Worm (Caenorhabditis elegans) whole organism, L4 larva: Measurements from ENCODE around the gene F08F8.11.
A peak's percentile ranks its signal among the peaks of the same experiment; 100 is the strongest.

ENCODE experiments used
- D1046.2 ChIP-seq: fragments of 200-800 bp; sonication (Bioruptor generic); IDR thresholded peaks from 2 replicates; pipeline ENCODE4 v1.3.6; 2022; ENCODE audit warnings: missing genetic modification characterization, missing compliant biosample characterization
- F10B5.3 ChIP-seq: sonication (generic microtip); optimal IDR thresholded peaks from 2 replicates; lab custom pipeline; 2016; ENCODE audit warnings: mild to moderate bottlenecking, missing genetic modification characterization, missing compliant biosample characterization
- F37D6.2 ChIP-seq: sonication (generic microtip); optimal IDR thresholded peaks from 2 replicates; lab custom pipeline; 2016; ENCODE audit warnings: mild to moderate bottlenecking, missing genetic modification characterization, missing compliant biosample characterization
- F44E2.7 ChIP-seq: fragments of 200-800 bp; sonication (Bioruptor generic); IDR thresholded peaks from 2 replicates; pipeline ENCODE4 v2.1.2; 2022; ENCODE audit warnings: missing genetic modification characterization, missing compliant biosample characterization
- Y5F2A.4 ChIP-seq: fragments of 200-800 bp; sonication (Bioruptor generic); optimal IDR thresholded peaks from 2 replicates; lab custom pipeline; 2018; ENCODE audit warnings: mild to moderate bottlenecking, missing genetic modification characterization, missing compliant biosample characterization
- ZK337.2 ChIP-seq: fragments of 200-800 bp; sonication (Bioruptor generic); IDR thresholded peaks from 2 replicates; pipeline ENCODE4 v1.3.6; 2022; ENCODE audit warnings: missing genetic modification reagents, missing genetic modification characterization, missing compliant biosample characterization
- ZK546.5 ChIP-seq, 2 experiments: sonication (generic microtip); optimal IDR thresholded peaks; 2 replicates each; lab custom pipeline; 2017; ENCODE audit warnings: missing biosample characterization in 2 of 2, missing genetic modification characterization in 2 of 2
- aha-1 ChIP-seq: fragments of 150-350 bp; peaks from one replicate; lab custom pipeline; 2014; ENCODE audit warnings: missing biosample characterization, missing genetic modification characterization
- ama-1 ChIP-seq: fragments of 150-350 bp; optimal IDR thresholded peaks from 2 replicates; lab custom pipeline; 2014; ENCODE audit warnings: inconsistent platforms, mixed read lengths
- ceh-20 ChIP-seq: fragments of 200-800 bp; sonication (Bioruptor generic); IDR thresholded peaks from 2 replicates; pipeline ENCODE4 v1.3.6; 2022; ENCODE audit warnings: missing genetic modification reagents, missing genetic modification characterization, missing compliant biosample characterization
- ceh-28 ChIP-seq: fragments of 150-350 bp; optimal IDR thresholded peaks from 2 replicates; lab custom pipeline; 2014; ENCODE audit warnings: missing biosample characterization, missing genetic modification reagents, missing genetic modification characterization
- ceh-44 ChIP-seq: fragments of 200-800 bp; sonication (Bioruptor generic); IDR thresholded peaks from 2 replicates; pipeline ENCODE4 v1.3.6; 2022; ENCODE audit warnings: missing genetic modification reagents, missing genetic modification characterization, missing compliant biosample characterization
- ctbp-1 ChIP-seq: fragments of 200-800 bp; sonication (Bioruptor generic); IDR thresholded peaks from 2 replicates; pipeline ENCODE4 v1.3.6; 2022; ENCODE audit warnings: missing genetic modification reagents, missing genetic modification characterization, missing compliant biosample characterization
- daf-16 ChIP-seq, 3 experiments: sonication (generic microtip); optimal IDR thresholded peaks; 2 replicates each; lab custom pipeline; 2016 to 2017; ENCODE audit warnings: missing genetic modification characterization in 3 of 3, missing genetic modification reagents in 3 of 3, mild to moderate bottlenecking in 2 of 3, missing compliant biosample characterization in 2 of 3, missing biosample characterization in 1 of 3, moderate library complexity in 1 of 3
- dmd-6 ChIP-seq: fragments of 200-800 bp; sonication (Bioruptor generic); IDR thresholded peaks from 2 replicates; pipeline ENCODE4 v1.3.6; 2022; ENCODE audit warnings: missing genetic modification reagents, missing genetic modification characterization, missing compliant biosample characterization
- dmd-9 ChIP-seq: fragments of 200-800 bp; sonication (Bioruptor generic); IDR thresholded peaks from 2 replicates; pipeline ENCODE4 v1.3.6; 2022; ENCODE audit warnings: missing genetic modification reagents, missing genetic modification characterization, missing compliant biosample characterization
- dpl-1 ChIP-seq: fragments of 150-350 bp; optimal IDR thresholded peaks from 2 replicates; lab custom pipeline; 2014; ENCODE audit warnings: missing biosample characterization, missing genetic modification reagents, missing genetic modification characterization
- egl-27 ChIP-seq: sonication (generic microtip); optimal IDR thresholded peaks from 3 replicates; lab custom pipeline; 2017; ENCODE audit warnings: missing biosample characterization, missing genetic modification reagents, missing genetic modification characterization
- hlh-11 ChIP-seq: fragments of 200-800 bp; sonication (Bioruptor generic); optimal IDR thresholded peaks from 2 replicates; lab custom pipeline; 2018; ENCODE audit warnings: mild to moderate bottlenecking, missing genetic modification characterization, missing compliant biosample characterization
- lin-1 ChIP-seq: fragments of 200-800 bp; sonication (Bioruptor generic); IDR thresholded peaks from 2 replicates; pipeline ENCODE4 v1.3.6; 2022; ENCODE audit warnings: missing genetic modification reagents, missing genetic modification characterization, missing compliant biosample characterization
- lin-29 ChIP-seq: fragments of 200-800 bp; sonication (Bioruptor generic); IDR thresholded peaks from 2 replicates; pipeline ENCODE4 v1.3.6; 2022; ENCODE audit warnings: missing genetic modification reagents, missing genetic modification characterization, missing compliant biosample characterization
- lin-38 ChIP-seq: fragments of 200-800 bp; sonication (Bioruptor generic); IDR thresholded peaks from 2 replicates; pipeline ENCODE4 v1.3.6; 2022; ENCODE audit warnings: missing genetic modification reagents, missing genetic modification characterization, missing compliant biosample characterization
- lir-3 ChIP-seq: sonication (generic microtip); optimal IDR thresholded peaks from 2 replicates; lab custom pipeline; 2016; ENCODE audit warnings: mild to moderate bottlenecking, missing genetic modification characterization, missing compliant biosample characterization
- lsy-2 ChIP-seq, 2 experiments: fragments of 150-350 bp in 1 of 2; sonication (generic microtip) in 1 of 2; optimal IDR thresholded peaks; 2 replicates each; lab custom pipeline; 2014 to 2017; ENCODE audit warnings: missing biosample characterization in 2 of 2, missing genetic modification characterization in 2 of 2
- madf-5 ChIP-seq, 2 experiments: fragments of 200-800 bp; sonication (Bioruptor generic); IDR thresholded peaks; 2 replicates each; pipeline ENCODE4 v1.3.6; 2022; ENCODE audit warnings: missing compliant biosample characterization in 2 of 2, missing genetic modification characterization in 2 of 2
- madf-9 ChIP-seq: fragments of 200-800 bp; sonication (Bioruptor generic); conservative IDR thresholded peaks from 2 replicates; pipeline ENCODE4 v1.3.6; 2022; ENCODE audit warnings: missing genetic modification reagents, missing genetic modification characterization, missing compliant biosample characterization
- mep-1 ChIP-seq: fragments of 150-350 bp; sonication (generic microtip); optimal IDR thresholded peaks from 3 replicates; lab custom pipeline; 2014; ENCODE audit warnings: missing biosample characterization, missing genetic modification characterization
- mxl-3 ChIP-seq: fragments of 200-800 bp; sonication (Bioruptor generic); optimal IDR thresholded peaks from 2 replicates; lab custom pipeline; 2018; ENCODE audit warnings: mild to moderate bottlenecking, missing genetic modification characterization, missing compliant biosample characterization
- nhr-102 ChIP-seq: sonication (generic microtip); optimal IDR thresholded peaks from 2 replicates; lab custom pipeline; 2016; ENCODE audit warnings: mild to moderate bottlenecking, missing genetic modification characterization, moderate library complexity, missing compliant biosample characterization
- nhr-237 ChIP-seq: sonication (generic microtip); optimal IDR thresholded peaks from 2 replicates; lab custom pipeline; 2017; ENCODE audit warnings: missing biosample characterization, missing genetic modification characterization
- nhr-25 ChIP-seq: sonication (generic microtip); optimal IDR thresholded peaks from 2 replicates; lab custom pipeline; 2017; ENCODE audit warnings: missing genetic modification characterization, mild to moderate bottlenecking, missing compliant biosample characterization, antibody characterized with exemption, moderate library complexity, borderline replicate concordance; ENCODE audit not compliant: insufficient read depth
- nhr-28 ChIP-seq: fragments of 150-350 bp; optimal IDR thresholded peaks from 2 replicates; lab custom pipeline; 2014; ENCODE audit warnings: missing biosample characterization, missing genetic modification characterization
- nhr-48 ChIP-seq: sonication (generic microtip); optimal IDR thresholded peaks from 2 replicates; lab custom pipeline; 2016; ENCODE audit warnings: mild to moderate bottlenecking, missing genetic modification characterization, missing compliant biosample characterization
- nhr-6 ChIP-seq: fragments of 150-350 bp; optimal IDR thresholded peaks from 2 replicates; lab custom pipeline; 2014; ENCODE audit warnings: missing biosample characterization, missing genetic modification characterization
- nhr-76 ChIP-seq: fragments of 150-350 bp; optimal IDR thresholded peaks from 2 replicates; lab custom pipeline; 2014; ENCODE audit warnings: missing biosample characterization, missing genetic modification characterization
- nhr-77 ChIP-seq: fragments of 150-350 bp; optimal IDR thresholded peaks from 2 replicates; lab custom pipeline; 2014; ENCODE audit warnings: missing biosample characterization, missing genetic modification characterization
- pha-4 ChIP-seq, 2 experiments: fragments of 150-350 bp in 1 of 2; fragments of 200-800 bp in 1 of 2; sonication (Bioruptor generic) in 1 of 2; IDR thresholded peaks in 1 of 2; optimal IDR thresholded peaks in 1 of 2; 2 replicates each; pipeline versions ENCODE4 v1.3.6 to Lab custom; 2014 to 2022; ENCODE audit warnings: missing genetic modification characterization in 2 of 2, missing genetic modification reagents in 2 of 2, missing biosample characterization in 1 of 2, missing compliant biosample characterization in 1 of 2
- php-3 ChIP-seq: fragments of 200-800 bp; sonication (Bioruptor generic); IDR thresholded peaks from 2 replicates; pipeline ENCODE4 v1.3.6; 2022; ENCODE audit warnings: missing genetic modification reagents, missing genetic modification characterization, missing compliant biosample characterization
- pqm-1 ChIP-seq: sonication (generic microtip); optimal IDR thresholded peaks from 2 replicates; lab custom pipeline; 2017; ENCODE audit warnings: missing biosample characterization, missing genetic modification characterization
- rbr-2 ChIP-seq: sonication (generic microtip); optimal IDR thresholded peaks from 2 replicates; lab custom pipeline; 2016; ENCODE audit warnings: missing genotype, missing genetic modification characterization, missing compliant biosample characterization
- sdz-12 ChIP-seq: fragments of 200-800 bp; sonication (Bioruptor generic); optimal IDR thresholded peaks from 2 replicates; lab custom pipeline; 2018; ENCODE audit warnings: mild to moderate bottlenecking, missing genetic modification characterization, missing compliant biosample characterization
- skn-1 ChIP-seq: fragments of 150-350 bp; optimal IDR thresholded peaks from 2 replicates; lab custom pipeline; 2014; ENCODE audit warnings: missing biosample characterization, missing genetic modification characterization
- snpc-4 ChIP-seq: fragments of 150-350 bp; optimal IDR thresholded peaks from 2 replicates; lab custom pipeline; 2014; ENCODE audit warnings: missing biosample characterization, missing genetic modification characterization
- tra-1 ChIP-seq: fragments of 200-800 bp; sonication (Bioruptor generic); IDR thresholded peaks from 2 replicates; pipeline ENCODE4 v1.3.6; 2022; ENCODE audit warnings: missing genetic modification reagents, missing genetic modification characterization, missing compliant biosample characterization
- unc-62 ChIP-seq, 3 experiments: fragments of 150-350 bp in 1 of 3; sonication (generic microtip); optimal IDR thresholded peaks in 2 of 3; peaks in 1 of 3; 1 replicate in 1 of 3; 2 replicates in 2 of 3; lab custom pipeline; 2014 to 2017; ENCODE audit warnings: missing biosample characterization in 3 of 3, missing genetic modification characterization in 3 of 3, missing genetic modification reagents in 3 of 3, missing genotype in 1 of 3
- zfp-2 ChIP-seq: sonication (generic microtip); optimal IDR thresholded peaks from 2 replicates; lab custom pipeline; 2016; ENCODE audit warnings: mild to moderate bottlenecking, missing genetic modification characterization, missing compliant biosample characterization
- zfp-3 ChIP-seq: fragments of 200-800 bp; sonication (Bioruptor generic); conservative IDR thresholded peaks from 2 replicates; pipeline ENCODE4 v1.3.6; 2022; ENCODE audit warnings: missing genetic modification reagents, missing genetic modification characterization, missing compliant biosample characterization
- ztf-7 ChIP-seq: fragments of 150-350 bp; optimal IDR thresholded peaks from 2 replicates; lab custom pipeline; 2014; ENCODE audit warnings: missing biosample characterization, missing genetic modification characterization

Gene F08F8.11

ce11 chrIII:7335220-7335619 is 30.5 kb upstream of the F08F8.11 start, which contains the start of gene F56C9.10 (continued):
- TF ChIP-seq aha-1 (peak; percentile 99), mep-1 (tag; lab: Kevin White, UChicago) (peak; percentile 95), lin-1 (GFP tag; lab: Robert Waterston, UW) (0 out of 2 replicates have a peak, but pooled peaks have one; percentile 36), nhr-102 (tag; lab: Kevin White, UChicago) (peak; percentile 72), dmd-6 (GFP tag; lab: Robert Waterston, UW) (peak; percentile 89), pqm-1 (tag; lab: Kevin White, UChicago) (peak; percentile 26), zfp-3 (GFP tag; lab: Robert Waterston, UW) (peak; percentile 78), ceh-28 (tag; lab: Kevin White, UChicago) (no peak), dpl-1 (GFP tag; lab: Kevin White, UChicago) (peak; percentile 66), madf-9 (GFP tag; lab: Robert Waterston, UW) (no peak), lsy-2 (tag; optimal IDR thresholded peaks at IDR 0.05; lab: Kevin White, UChicago) (peak; percentile 77 to 89), skn-1 (no peak), dmd-9 (GFP tag; lab: Robert Waterston, UW) (no peak), tra-1 (GFP tag; lab: Robert Waterston, UW) (peak; percentile 76), daf-16 (GFP tag; optimal IDR thresholded peaks at IDR 0.05; lab: Kevin White, UChicago) (peak in 1 of 2 experiments; percentile 65), daf-16 (tag; optimal IDR thresholded peaks at IDR 0.05; lab: Kevin White, UChicago) (peak; percentile 38), hlh-11 (peak; percentile 95), unc-62 (GFP tag; optimal IDR thresholded peaks at IDR 0.05 in 1 of 2; lab: Kevin White, UChicago) (peak in 1 of 2 experiments; percentile 100), unc-62 (tag; optimal IDR thresholded peaks at IDR 0.05; lab: Kevin White, UChicago) (no peak), nhr-77 (tag; lab: Kevin White, UChicago) (peak; percentile 83), nhr-6 (tag; lab: Kevin White, UChicago) (peak; percentile 55), madf-5 (GFP tag; IDR thresholded peaks at IDR 0.05; lab: Robert Waterston, UW) (no peak), ama-1 (peak; percentile 40), F37D6.2 (tag; lab: Kevin White, UChicago) (peak; percentile 7), sdz-12 (no peak), nhr-76 (tag; lab: Kevin White, UChicago) (peak; percentile 9), ceh-44 (GFP tag; lab: Robert Waterston, UW) (no peak), ceh-20 (GFP tag; lab: Robert Waterston, UW) (peak; percentile 82), nhr-48 (tag; lab: Kevin White, UChicago) (peak; percentile 77), nhr-28 (peak; percentile 90), lin-29 (peak; percentile 45; the same call in 1 of the 2 replicates), rbr-2 (tag; lab: Kevin White, UChicago) (peak; percentile 69), mxl-3 (GFP tag; lab: Kevin White, UChicago) (peak; percentile 94)

- peak; percentile 62 for TF ChIP-seq nhr-28
- peak; percentile 28 for TF ChIP-seq zfp-2 (tag; lab: Kevin White, UChicago)
- TF ChIP-seq mxl-3 (GFP tag; lab: Kevin White, UChicago): peak; percentile 55
- TF ChIP-seq snpc-4 (tag; lab: Kevin White, UChicago): no peak
- no peak for TF ChIP-seq php-3 (GFP tag; lab: Robert Waterston, UW)
- no peak for TF ChIP-seq tra-1 (GFP tag; lab: Robert Waterston, UW)
- TF ChIP-seq nhr-25 (tag; lab: Kevin White, UChicago): peak; percentile 18
- TF ChIP-seq pqm-1 (tag; lab: Kevin White, UChicago): peak; percentile 42
- TF ChIP-seq lir-3 (tag; lab: Kevin White, UChicago): no peak
- peak; percentile 22; the same call in 1 of the 2 replicates for TF ChIP-seq pha-4 (GFP tag; IDR thresholded peaks at IDR 0.05; lab: Robert Waterston, UW)
- no peak for TF ChIP-seq pha-4 (tag; optimal IDR thresholded peaks at IDR 0.05; lab: Kevin White, UChicago)
- no peak for TF ChIP-seq ctbp-1 (GFP tag; lab: Robert Waterston, UW)
- TF ChIP-seq ZK546.5 (tag; optimal IDR thresholded peaks at IDR 0.05; lab: Kevin White, UChicago): peak in 1 of 2 experiments; percentile 88
- TF ChIP-seq nhr-237: no peak
- TF ChIP-seq ZK337.2 (GFP tag; lab: Robert Waterston, UW): no peak
- TF ChIP-seq ceh-20 (GFP tag; lab: Robert Waterston, UW): no peak
- no peak for TF ChIP-seq daf-16 (GFP tag; optimal IDR thresholded peaks at IDR 0.05; lab: Kevin White, UChicago)
- TF ChIP-seq daf-16 (tag; optimal IDR thresholded peaks at IDR 0.05; lab: Kevin White, UChicago): peak; percentile 64
- no peak for TF ChIP-seq F44E2.7
- no peak for TF ChIP-seq Y5F2A.4 (GFP tag; lab: Kevin White, UChicago)
- TF ChIP-seq D1046.2 (GFP tag; lab: Robert Waterston, UW): no peak
- peak; percentile 53 for TF ChIP-seq mep-1 (tag; lab: Kevin White, UChicago)
- no peak for TF ChIP-seq ztf-7 (tag; lab: Kevin White, UChicago)
- TF ChIP-seq egl-27 (tag; lab: Kevin White, UChicago): no peak
- peak; percentile 86 for TF ChIP-seq lin-38 (GFP tag; lab: Robert Waterston, UW)
- TF ChIP-seq F10B5.3 (tag; lab: Kevin White, UChicago): no peak
- TF ChIP-seq hlh-11: peak; percentile 86
- no peak for TF ChIP-seq lin-29
Observed at ce11 chrIII:7336214-7336613, 29.5 kb upstream of the F08F8.11 start, which contains the start of gene gsp-2. TSS of gene gsp-2 (plus strand) at chrIII:7336587.
